Fruit fly (Drosophila melanogaster): ENCODE results near the gene CG4497.
A peak's percentile ranks its signal among the peaks of the same experiment; 100 is the strongest.

CG4497 gene

dm6 chr2L:7232713-7233112 is 38.3 kb upstream of the CG4497 start, which contains the start of gene CG43800:
TSS of gene CG43800 (minus strand) at chr2L:7232813.
- no peak for TF ChIP-seq CG17806 (tag; optimal IDR thresholded peaks at IDR 0.05)
- no peak for TF ChIP-seq CG32121 (GFP tag; IDR thresholded peaks at IDR 0.05)
- TF ChIP-seq CG14655 (GFP tag; optimal IDR thresholded peaks at IDR 0.05): no peak
- no peak for TF ChIP-seq fd96Ca (GFP tag; IDR thresholded peaks at IDR 0.05)
- no peak for TF ChIP-seq CG15710 (tag; optimal IDR thresholded peaks at IDR 0.05)
- no peak for TF ChIP-seq CG4496 (GFP tag; IDR thresholded peaks at IDR 0.05)
- TF ChIP-seq CG8159 (tag; optimal IDR thresholded peaks at IDR 0.05): no peak
- TF ChIP-seq CG10348 (GFP tag; IDR thresholded peaks at IDR 0.05): no peak

dm6 chr2L:7227434-7227833 is 33.0 kb upstream of the CG4497 start, which contains the start of gene CG43799:
TSS of gene CG43799 (plus strand) at chr2L:7227734.
- no peak for TF ChIP-seq Pif1B (GFP tag; optimal IDR thresholded peaks at IDR 0.05)
- TF ChIP-seq gl (tag; optimal IDR thresholded peaks at IDR 0.05): no peak
- TF ChIP-seq CG14655 (GFP tag; optimal IDR thresholded peaks at IDR 0.05): no peak
- no peak for TF ChIP-seq D1 (tag; optimal IDR thresholded peaks at IDR 0.05)
- TF ChIP-seq CG9948 (tag; optimal IDR thresholded peaks at IDR 0.05): no peak
- no peak for TF ChIP-seq Snoo (tag; optimal IDR thresholded peaks at IDR 0.05)
- no peak for TF ChIP-seq CG12605 (GFP tag; IDR thresholded peaks at IDR 0.05)
- TF ChIP-seq CG32121 (GFP tag; IDR thresholded peaks at IDR 0.05): no peak
- no peak for TF ChIP-seq CG4496 (GFP tag; IDR thresholded peaks at IDR 0.05)
- TF ChIP-seq CG10348 (GFP tag; IDR thresholded peaks at IDR 0.05): no peak
- no peak for TF ChIP-seq CG13204 (GFP tag; optimal IDR thresholded peaks at IDR 0.05)
- no peak for TF ChIP-seq EcR (GFP tag; optimal IDR thresholded peaks at IDR 0.05)
- no peak for TF ChIP-seq fd96Ca (GFP tag; IDR thresholded peaks at IDR 0.05)
- TF ChIP-seq CG34367 (tag; optimal IDR thresholded peaks at IDR 0.05): no peak
- TF ChIP-seq CG15710 (tag; optimal IDR thresholded peaks at IDR 0.05): no peak
- TF ChIP-seq CG8159 (tag; optimal IDR thresholded peaks at IDR 0.05): no peak
- no peak for TF ChIP-seq rn (GFP tag; IDR thresholded peaks at IDR 0.05)

- TF ChIP-seq CG34367 (tag; optimal IDR thresholded peaks at IDR 0.05): no peak
- TF ChIP-seq rn (GFP tag; IDR thresholded peaks at IDR 0.05): no peak
- no peak for TF ChIP-seq CG10348 (GFP tag; IDR thresholded peaks at IDR 0.05)
- no peak for TF ChIP-seq CG14655 (GFP tag; optimal IDR thresholded peaks at IDR 0.05)
- TF ChIP-seq CG8301 (tag; optimal IDR thresholded peaks at IDR 0.05): no peak
- no peak for TF ChIP-seq D1 (tag; optimal IDR thresholded peaks at IDR 0.05)
- no peak for TF ChIP-seq EcR (GFP tag; optimal IDR thresholded peaks at IDR 0.05)
These were observed 32.2 kb upstream of the CG4497 start for dm6 chr2L:7226587-7226986.

- TF ChIP-seq CG4496 (GFP tag; IDR thresholded peaks at IDR 0.05) (peak; percentile 43; the same call in 2 of the 3 replicates), CG12605 (GFP tag; IDR thresholded peaks at IDR 0.05) (no peak)
These were observed 28.5 kb upstream of the CG4497 start, which contains the start of gene mEFG1 for dm6 chr2L:7222829-7223272. TSS of gene mEFG1 (minus strand) at chr2L:7223081.

- TF ChIP-seq rn (GFP tag; IDR thresholded peaks at IDR 0.05) (no peak), CG32121 (GFP tag; IDR thresholded peaks at IDR 0.05) (peak; percentile 33), fd96Ca (GFP tag; IDR thresholded peaks at IDR 0.05) (no peak), CG17806 (tag; optimal IDR thresholded peaks at IDR 0.05) (no peak), gl (tag; optimal IDR thresholded peaks at IDR 0.05) (no peak), CG34367 (tag; optimal IDR thresholded peaks at IDR 0.05) (peak; percentile 13), CG8301 (tag; optimal IDR thresholded peaks at IDR 0.05) (peak; percentile 16), CG12605 (GFP tag; IDR thresholded peaks at IDR 0.05) (peak; percentile 19; the same call in 1 of the 2 replicates), CG13204 (GFP tag; optimal IDR thresholded peaks at IDR 0.05) (no peak), CG10348 (GFP tag; IDR thresholded peaks at IDR 0.05) (no peak), Pif1B (GFP tag; optimal IDR thresholded peaks at IDR 0.05) (peak; percentile 28), EcR (GFP tag; optimal IDR thresholded peaks at IDR 0.05) (no peak), CG14655 (GFP tag; optimal IDR thresholded peaks at IDR 0.05) (no peak), Pif1A (GFP tag; optimal IDR thresholded peaks at IDR 0.05) (no peak), CG8159 (tag; optimal IDR thresholded peaks at IDR 0.05) (no peak), Snoo (tag; optimal IDR thresholded peaks at IDR 0.05) (peak; percentile 14), CG4496 (GFP tag; IDR thresholded peaks at IDR 0.05) (peak; percentile 76), CG9948 (tag; optimal IDR thresholded peaks at IDR 0.05) (no peak), CG15710 (tag; optimal IDR thresholded peaks at IDR 0.05) (peak; percentile 19), Ets98B (GFP tag; IDR thresholded peaks at IDR 0.05) (0 out of 2 replicates have a peak, but pooled peaks have one; percentile 44), D1 (tag; optimal IDR thresholded peaks at IDR 0.05) (no peak)
These were observed 25.4 kb upstream of the CG4497 start, which contains the start of gene CG13784 for dm6 chr2L:7219650-7220267. TSS of gene CG13784 (minus strand) at chr2L:7220033.

dm6 chr2L:7219172-7219571 is 24.8 kb upstream of the CG4497 start:
- TF ChIP-seq CG8301 (tag; optimal IDR thresholded peaks at IDR 0.05) (peak; percentile 5), CG14655 (GFP tag; optimal IDR thresholded peaks at IDR 0.05) (peak; percentile 6), CG4496 (GFP tag; IDR thresholded peaks at IDR 0.05) (peak; percentile 8; the same call in 2 of the 3 replicates), Pif1B (GFP tag; optimal IDR thresholded peaks at IDR 0.05) (no peak), CG34367 (tag; optimal IDR thresholded peaks at IDR 0.05) (no peak), Pif1A (GFP tag; optimal IDR thresholded peaks at IDR 0.05) (no peak), fd96Ca (GFP tag; IDR thresholded peaks at IDR 0.05) (no peak)
